Worm (Caenorhabditis elegans) whole organism, midembryonic: Measurements from ENCODE around the gene tbx-35.

ENCODE experiments used
- klf-2 ChIP-seq: fragments of 200-800 bp; sonication (Bioruptor generic); conservative IDR thresholded peaks from 2 replicates; pipeline ENCODE4 v1.3.6; 2022; ENCODE audit warnings: missing genetic modification reagents, missing genetic modification characterization, missing compliant biosample characterization
- tab-1 ChIP-seq: fragments of 200-800 bp; sonication (Bioruptor generic); IDR thresholded peaks from 2 replicates; pipeline ENCODE4 v1.3.6; 2022; ENCODE audit warnings: missing genetic modification characterization, missing compliant biosample characterization

DNA sequence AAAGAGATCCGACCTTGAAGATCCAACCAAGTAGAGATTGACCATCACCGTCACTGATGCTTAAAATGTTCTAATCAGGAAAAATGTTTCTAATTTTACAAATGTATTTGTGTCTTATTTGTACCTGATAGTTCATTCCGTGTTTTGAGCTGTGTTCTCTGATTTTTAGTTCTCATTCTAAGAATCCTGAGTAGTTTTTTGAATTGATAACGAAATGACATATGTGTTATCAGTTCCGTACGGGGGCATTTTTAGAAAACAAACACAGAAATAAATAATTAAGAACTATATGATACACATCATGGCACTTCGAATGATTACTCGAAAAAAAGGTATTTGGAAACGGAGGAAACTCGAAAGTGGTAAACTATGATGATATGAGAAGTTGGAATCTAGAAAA lies 30.3 kb upstream of the tbx-35 start:
- TF ChIP-seq tab-1 (GFP tag; lab: Robert Waterston, UW) = no peak
- TF ChIP-seq klf-2 = no peak
